Fruit fly (Drosophila melanogaster) whole organism, embryonic: ENCODE data around the gene jdp.

Experiments
- Antp ChIP-seq: fragments of 200-800 bp; sonication (Bioruptor generic); optimal IDR thresholded peaks from 3 replicates; lab custom pipeline; 2016; ENCODE audit warnings: missing biosample characterization, missing genetic modification characterization
- B-H2 ChIP-seq: fragments of 200-800 bp; sonication (Bioruptor generic); optimal IDR thresholded peaks from 2 replicates; lab custom pipeline; 2018; ENCODE audit warnings: missing biosample characterization, mild to moderate bottlenecking, missing genetic modification characterization
- BtbVII ChIP-seq: fragments of 200-800 bp; sonication (Bioruptor generic); optimal IDR thresholded peaks from 3 replicates; lab custom pipeline; 2017; ENCODE audit warnings: missing biosample characterization, mild to moderate bottlenecking, missing genetic modification characterization
- CG10959 ChIP-seq: fragments of 200-800 bp; sonication (Bioruptor generic); IDR thresholded peaks from 2 replicates; pipeline ENCODE4 v1.3.6; 2022; ENCODE audit warnings: missing biosample characterization, missing genetic modification characterization
- CG14050 ChIP-seq: fragments of 200-800 bp; sonication (Bioruptor generic); IDR thresholded peaks from 3 replicates; pipeline ENCODE4 v1.3.6; 2022; ENCODE audit warnings: missing biosample characterization, missing genetic modification characterization
- CG16813 ChIP-seq: fragments of 200-800 bp; sonication (Bioruptor generic); IDR thresholded peaks from 3 replicates; pipeline ENCODE4 v1.3.6; 2022; ENCODE audit warnings: missing biosample characterization, missing genetic modification characterization; ENCODE audit not compliant: partially characterized antibody
- CG18262 ChIP-seq: fragments of 200-800 bp; optimal IDR thresholded peaks from 3 replicates; lab custom pipeline; 2019; ENCODE audit warnings: missing biosample characterization, mild to moderate bottlenecking, missing genetic modification characterization, moderate library complexity
- CG3163 ChIP-seq: fragments of 200-800 bp; sonication (Bioruptor generic); optimal IDR thresholded peaks from 3 replicates; lab custom pipeline; 2016; ENCODE audit warnings: missing biosample characterization, missing genetic modification characterization
- CG4404 ChIP-seq: fragments of 200-800 bp; sonication (Bioruptor generic); IDR thresholded peaks from 2 replicates; pipeline ENCODE4 v1.3.6; 2022; ENCODE audit warnings: missing biosample characterization, missing genetic modification characterization
- CG6175 ChIP-seq: fragments of 200-800 bp; sonication (Bioruptor generic); IDR thresholded peaks from 3 replicates; pipeline ENCODE4 v1.3.6; 2022; ENCODE audit warnings: missing biosample characterization, missing genetic modification characterization
- CG6272 ChIP-seq: fragments of 200-800 bp; sonication (Bioruptor generic); IDR thresholded peaks from 2 replicates; pipeline ENCODE4 v1.3.6; 2022; ENCODE audit warnings: missing biosample characterization, missing genetic modification characterization
- CG7357 ChIP-seq: fragments of 200-800 bp; sonication (Bioruptor generic); IDR thresholded peaks from 3 replicates; pipeline ENCODE4 v1.3.6; 2022; ENCODE audit warnings: missing biosample characterization, missing genetic modification characterization
- CG8924 ChIP-seq: fragments of 200-800 bp; optimal IDR thresholded peaks from 3 replicates; lab custom pipeline; 2019; ENCODE audit warnings: missing biosample characterization, mild to moderate bottlenecking, missing genetic modification characterization, moderate library complexity
- CG9727 ChIP-seq: fragments of 200-800 bp; sonication (Bioruptor generic); optimal IDR thresholded peaks from 3 replicates; lab custom pipeline; 2017; ENCODE audit warnings: missing biosample characterization, mild to moderate bottlenecking, missing genetic modification characterization
- CHES-1-like ChIP-seq: fragments of 200-800 bp; sonication (Bioruptor generic); optimal IDR thresholded peaks from 2 replicates; lab custom pipeline; 2016; ENCODE audit warnings: missing biosample characterization, missing genetic modification characterization
- CTCF ChIP-seq: fragments of 200-800 bp; sonication (Bioruptor generic); optimal IDR thresholded peaks from 2 replicates; lab custom pipeline; 2017; ENCODE audit warnings: missing biosample characterization, mild to moderate bottlenecking, missing genetic modification characterization, moderate library complexity
- Camta ChIP-seq: fragments of 200-800 bp; sonication (Bioruptor generic); optimal IDR thresholded peaks from 2 replicates; lab custom pipeline; 2016; ENCODE audit warnings: missing biosample characterization, missing genetic modification characterization
- Chrac-16 ChIP-seq: fragments of 200-800 bp; sonication (Bioruptor generic); optimal IDR thresholded peaks from 3 replicates; lab custom pipeline; 2016; ENCODE audit warnings: missing biosample characterization, missing genetic modification characterization
- CoRest ChIP-seq: fragments of 200-800 bp; sonication (Bioruptor generic); optimal IDR thresholded peaks from 3 replicates; lab custom pipeline; 2018; ENCODE audit warnings: missing biosample characterization, mild to moderate bottlenecking, missing genetic modification characterization, moderate library complexity
- D19B ChIP-seq: fragments of 200-800 bp; sonication (Bioruptor generic); optimal IDR thresholded peaks from 2 replicates; lab custom pipeline; 2017; ENCODE audit warnings: missing biosample characterization, mild to moderate bottlenecking, missing genetic modification characterization
- Deaf1 ChIP-seq: fragments of 200-800 bp; optimal IDR thresholded peaks from 3 replicates; lab custom pipeline; 2019; ENCODE audit warnings: missing biosample characterization, mild to moderate bottlenecking, missing genetic modification characterization, moderate library complexity
- Dip2 ChIP-seq: fragments of 200-800 bp; sonication (Bioruptor generic); IDR thresholded peaks from 2 replicates; pipeline ENCODE4 v1.3.6; 2022; ENCODE audit warnings: missing biosample characterization, missing genetic modification characterization
- E2f2 ChIP-seq: fragments of 200-800 bp; sonication (Bioruptor generic); IDR thresholded peaks from 2 replicates; pipeline ENCODE4 v1.3.6; 2022; ENCODE audit warnings: missing biosample characterization, missing genetic modification characterization
- HLH3B ChIP-seq: fragments of 200-800 bp; sonication (Bioruptor generic); IDR thresholded peaks from 2 replicates; pipeline ENCODE4 v1.3.6; 2022; ENCODE audit warnings: missing biosample characterization, missing genetic modification characterization
- Hr78 ChIP-seq, 2 experiments: fragments of 200-800 bp in 1 of 2; fragments of >200 bp in 1 of 2; sonication (Bioruptor generic) in 1 of 2; optimal IDR thresholded peaks; 2 replicates each; lab custom pipeline; 2017 to 2019; ENCODE audit warnings: missing biosample characterization in 2 of 2, missing genetic modification characterization in 2 of 2, mild to moderate bottlenecking in 1 of 2, moderate library complexity in 1 of 2
- Lhr ChIP-seq: fragments of 200-800 bp; sonication (Bioruptor generic); optimal IDR thresholded peaks from 3 replicates; lab custom pipeline; 2017; ENCODE audit warnings: mild to moderate bottlenecking, missing biosample characterization, missing genetic modification reagents, missing genetic modification characterization
- Med ChIP-seq: fragments of 200-800 bp; sonication (Bioruptor generic); peaks from one replicate; lab custom pipeline; 2016; ENCODE audit warnings: missing biosample characterization, missing genetic modification characterization, mild to moderate bottlenecking, inconsistent platforms, moderate library complexity
- Neu2 ChIP-seq: fragments of 200-800 bp; sonication (Bioruptor generic); optimal IDR thresholded peaks from 3 replicates; lab custom pipeline; 2016; ENCODE audit warnings: missing biosample characterization, missing genetic modification characterization, borderline replicate concordance
- Sry-δ ChIP-seq: fragments of 200-800 bp; sonication (Bioruptor generic); optimal IDR thresholded peaks from 2 replicates; lab custom pipeline; 2016; ENCODE audit warnings: missing biosample characterization, missing genetic modification characterization
- TFAM ChIP-seq: fragments of 200-800 bp; sonication (Bioruptor generic); optimal IDR thresholded peaks from 2 replicates; lab custom pipeline; 2017; ENCODE audit warnings: missing biosample characterization, missing genetic modification characterization, inconsistent platforms
- ab ChIP-seq: fragments of 200-800 bp; sonication (Bioruptor generic); optimal IDR thresholded peaks from 2 replicates; lab custom pipeline; 2016; ENCODE audit warnings: missing biosample characterization, missing genetic modification characterization
- ato ChIP-seq: fragments of 200-800 bp; sonication (Bioruptor generic); IDR thresholded peaks from 2 replicates; pipeline ENCODE4 v1.3.6; 2022; ENCODE audit warnings: missing biosample characterization, missing genetic modification characterization; ENCODE audit not compliant: partially characterized antibody
- btn ChIP-seq: fragments of 200-800 bp; sonication (Bioruptor generic); optimal IDR thresholded peaks from 2 replicates; lab custom pipeline; 2016; ENCODE audit warnings: missing biosample characterization, missing genetic modification characterization
- cg ChIP-seq: fragments of 200-800 bp; sonication (Bioruptor generic); optimal IDR thresholded peaks from 3 replicates; lab custom pipeline; 2019; ENCODE audit warnings: missing biosample characterization, mild to moderate bottlenecking, missing genetic modification characterization, moderate library complexity
- da ChIP-seq: fragments of 200-800 bp; sonication (Bioruptor generic); optimal IDR thresholded peaks from 2 replicates; lab custom pipeline; 2016; ENCODE audit warnings: missing biosample characterization, missing genetic modification characterization
- dmrt99B ChIP-seq: fragments of 200-800 bp; sonication (Bioruptor generic); optimal IDR thresholded peaks from 2 replicates; lab custom pipeline; 2018; ENCODE audit warnings: missing biosample characterization, mild to moderate bottlenecking, missing genetic modification characterization, moderate library complexity
- mam ChIP-seq: fragments of 200-800 bp; sonication (Bioruptor generic); optimal IDR thresholded peaks from 3 replicates; lab custom pipeline; 2016; ENCODE audit warnings: missing biosample characterization, missing genetic modification characterization
- otp ChIP-seq: fragments of 200-800 bp; sonication (Bioruptor generic); IDR thresholded peaks from 3 replicates; pipeline ENCODE4, ENCODE4 v1.3.6; 2022; ENCODE audit warnings: missing biosample characterization, missing genetic modification characterization
- peb ChIP-seq: fragments of 200-800 bp; sonication (Bioruptor generic); IDR thresholded peaks from 2 replicates; pipeline ENCODE4 v1.3.6; 2022; ENCODE audit warnings: missing biosample characterization, missing genetic modification characterization
- seq ChIP-seq: fragments of 200-800 bp; sonication (Bioruptor generic); IDR thresholded peaks from 2 replicates; pipeline ENCODE4 v1.3.6; 2022; ENCODE audit warnings: missing biosample characterization, missing genetic modification characterization
- shn ChIP-seq: fragments of 200-800 bp; sonication (Bioruptor generic); optimal IDR thresholded peaks from 3 replicates; lab custom pipeline; 2016; ENCODE audit warnings: missing biosample characterization, missing genetic modification characterization
- tin ChIP-seq: fragments of 200-800 bp; sonication (Bioruptor generic); optimal IDR thresholded peaks from 3 replicates; lab custom pipeline; 2016; ENCODE audit warnings: missing biosample characterization, missing genetic modification characterization
- zfh1 ChIP-seq: fragments of 200-800 bp; sonication (Bioruptor generic); IDR thresholded peaks from 3 replicates; pipeline ENCODE4 v1.3.6; 2022; ENCODE audit warnings: missing biosample characterization, missing genetic modification characterization

Gene jdp

dm6 chr3R:30570554-30571141 is 43.8 kb upstream of the jdp start (continued):
- peak; percentile 13 for TF ChIP-seq shn (GFP tag; lab: Kevin White, UChicago)
- peak; percentile 52 for TF ChIP-seq Antp
- TF ChIP-seq CG4404 (GFP tag; lab: Robert Waterston, UW), result no peak; the same call in 1 of the 2 replicates
- no peak for TF ChIP-seq CG16813 (GFP tag; lab: Robert Waterston, UW)
- TF ChIP-seq Hr78 (GFP tag; optimal IDR thresholded peaks at IDR 0.05; lab: Kevin White, UChicago), result peak in 1 of 2 experiments; percentile 66
- TF ChIP-seq tin (GFP tag; lab: Kevin White, UChicago), result peak; percentile 73
- TF ChIP-seq HLH3B (GFP tag; lab: Robert Waterston, UW), result peak; percentile 84
- no peak for TF ChIP-seq B-H2 (GFP tag; lab: Kevin White, UChicago)
- TF ChIP-seq CoRest (tag; lab: Kevin White, UChicago), result peak; percentile 81
- peak; percentile 91 for TF ChIP-seq dmrt99B (tag; lab: Kevin White, UChicago)
- peak; percentile 44 for TF ChIP-seq CHES-1-like
- peak; percentile 78 for TF ChIP-seq otp (GFP tag; lab: Robert Waterston, UW)
- 0 out of 2 replicates have a peak, but pooled peaks have one; percentile 30 for TF ChIP-seq peb (GFP tag; lab: Robert Waterston, UW)
- no peak for TF ChIP-seq cg
- TF ChIP-seq zfh1 (GFP tag; lab: Robert Waterston, UW), result peak; percentile 84
- TF ChIP-seq BtbVII (GFP tag; lab: Kevin White, UChicago), result peak; percentile 50
- no peak for TF ChIP-seq CTCF (GFP tag; lab: Kevin White, UChicago)
- peak; percentile 47 for TF ChIP-seq E2f2
- TF ChIP-seq btn (GFP tag; lab: Kevin White, UChicago), result peak; percentile 24
- no peak for TF ChIP-seq ato (GFP tag; lab: Robert Waterston, UW)
- no peak for TF ChIP-seq D19B (GFP tag; lab: Kevin White, UChicago)
- peak; percentile 86 for TF ChIP-seq CG18262 (tag; lab: Kevin White, UChicago)
- peak; percentile 32 for TF ChIP-seq TFAM (GFP tag; lab: Kevin White, UChicago)
- no peak for TF ChIP-seq da (GFP tag; lab: Kevin White, UChicago)
- TF ChIP-seq mam (GFP tag; lab: Kevin White, UChicago), result peak; percentile 58
- no peak for TF ChIP-seq Neu2
- peak; percentile 58; the same call in 1 of the 2 replicates for TF ChIP-seq CG10959 (GFP tag; lab: Robert Waterston, UW)
- TF ChIP-seq seq, result peak; percentile 60
- peak; percentile 41 for TF ChIP-seq Lhr (GFP tag; lab: Kevin White, UChicago)
- peak; percentile 56; the same call in 1 of the 3 replicates for TF ChIP-seq CG7357 (GFP tag; lab: Robert Waterston, UW)
- TF ChIP-seq Sry-δ, result peak; percentile 16
- peak; percentile 56 for TF ChIP-seq CG9727
- TF ChIP-seq CG6175, result no peak
- TF ChIP-seq CG8924 (tag; lab: Kevin White, UChicago), result peak; percentile 84
- no peak for TF ChIP-seq Deaf1
- peak; percentile 62; the same call in 2 of the 3 replicates for TF ChIP-seq CG14050
- peak; percentile 57 for TF ChIP-seq CG6272 (GFP tag; lab: Robert Waterston, UW)
- TF ChIP-seq ab (GFP tag; lab: Kevin White, UChicago), result no peak
- no peak for TF ChIP-seq Dip2 (GFP tag; lab: Robert Waterston, UW)
- TF ChIP-seq Med (GFP tag; lab: Kevin White, UChicago), result peak; percentile 85
- peak; percentile 74 for TF ChIP-seq Camta (GFP tag; lab: Kevin White, UChicago)
- peak; percentile 71 for TF ChIP-seq Chrac-16 (GFP tag; lab: Kevin White, UChicago)
- no peak for TF ChIP-seq CG3163 (GFP tag; lab: Kevin White, UChicago)
- TF ChIP-seq, all 482 proteins: peak for 329
